Worm (Caenorhabditis elegans): Measurements from ENCODE around the gene C08F8.15.
A peak's percentile ranks its signal among the peaks of the same experiment; 100 is the strongest.

Gene C08F8.15

ce11 chrIV:11160707-11161106 lies at the start of gene C08F8.15:
C08F8.15 (minus strand) TSS chrIV:11160807.
- TF ChIP-seq attf-5 (GFP tag; optimal IDR thresholded peaks at IDR 0.05) (no peak), madf-8 (GFP tag; conservative IDR thresholded peaks at IDR 0.05) (no peak), F22D6.2 (tag; optimal IDR thresholded peaks at IDR 0.05) (no peak), fkh-3 (tag; optimal IDR thresholded peaks at IDR 0.05) (no peak), efl-1 (GFP tag; optimal IDR thresholded peaks at IDR 0.05) (no peak), aptf-3 (GFP tag; IDR thresholded peaks at IDR 0.05) (no peak), Y53F4B.3 (GFP tag; IDR thresholded peaks at IDR 0.05) (no peak), aptf-2 (GFP tag; conservative IDR thresholded peaks at IDR 0.05) (no peak), nhr-120 (GFP tag; IDR thresholded peaks at IDR 0.05) (no peak), attf-6 (GFP tag; IDR thresholded peaks at IDR 0.05) (no peak), lin-40 (tag; optimal IDR thresholded peaks at IDR 0.05) (no peak), sdz-38 (tag; optimal IDR thresholded peaks at IDR 0.05) (no peak), rec-8 (tag; optimal IDR thresholded peaks at IDR 0.05) (no peak), die-1 (tag; optimal IDR thresholded peaks at IDR 0.05) (no peak)

ce11 chrIV:11207186-11207585 lies 46.6 kb upstream of the C08F8.15 start, which contains the start of gene R07H5.9:
R07H5.9 (plus strand) TSS chrIV:11207486.
- TF ChIP-seq F10E7.11 (tag; optimal IDR thresholded peaks at IDR 0.05) (no peak), F57C9.4 (tag; optimal IDR thresholded peaks at IDR 0.05) (no peak), lin-26 (GFP tag; IDR thresholded peaks at IDR 0.05) (no peak), sdz-38 (tag; optimal IDR thresholded peaks at IDR 0.05) (no peak)

- TF ChIP-seq cebp-1 (GFP tag; IDR thresholded peaks at IDR 0.05) (peak; percentile 78), cebp-1 (tag; optimal IDR thresholded peaks at IDR 0.05) (peak; percentile 70), mcd-1 (GFP tag; IDR thresholded peaks at IDR 0.05) (peak; percentile 60)
Observed at ce11 chrIV:11202389-11202788, 41.8 kb upstream of the C08F8.15 start, which contains the start of gene R07H5.11. R07H5.11 (plus strand) TSS chrIV:11202768.

- TF ChIP-seq ztf-25 (GFP tag; IDR thresholded peaks at IDR 0.05) (peak; percentile 81), attf-3 (GFP tag; conservative IDR thresholded peaks at IDR 0.05) (0 out of 2 replicates have a peak, but pooled peaks have one; percentile 38), egrh-3 (GFP tag; IDR thresholded peaks at IDR 0.05) (peak; percentile 47; the same call in 1 of the 2 replicates), D2030.7 (GFP tag; IDR thresholded peaks at IDR 0.05) (peak; percentile 49), C17E4.6 (GFP tag; IDR thresholded peaks at IDR 0.05) (peak; percentile 27; the same call in 1 of the 2 replicates), aptf-2 (GFP tag; conservative IDR thresholded peaks at IDR 0.05) (peak; percentile 74), ztf-28 (GFP tag; IDR thresholded peaks at IDR 0.05) (peak; percentile 78; the same call in 1 of the 2 replicates), mcd-1 (GFP tag; IDR thresholded peaks at IDR 0.05) (peak; percentile 77), dox-1 (GFP tag; IDR thresholded peaks at IDR 0.05) (0 out of 2 replicates have a peak, but pooled peaks have one; percentile 45), ceh-100 (GFP tag; IDR thresholded peaks at IDR 0.05) (peak; percentile 89)
Observed at ce11 chrIV:11200682-11201081, 40.1 kb upstream of the C08F8.15 start.

- peak; percentile 79 for TF ChIP-seq mcd-1 (GFP tag; IDR thresholded peaks at IDR 0.05)
- TF ChIP-seq attf-3 (GFP tag; conservative IDR thresholded peaks at IDR 0.05), result peak; percentile 46; the same call in 1 of the 2 replicates
- 0 out of 2 replicates have a peak, but pooled peaks have one; percentile 64 for TF ChIP-seq ztf-25 (GFP tag; IDR thresholded peaks at IDR 0.05)
- TF ChIP-seq dox-1 (GFP tag; IDR thresholded peaks at IDR 0.05), result 0 out of 2 replicates have a peak, but pooled peaks have one; percentile 12
- 0 out of 2 replicates have a peak, but pooled peaks have one; percentile 10 for TF ChIP-seq Y67H2A.10 (GFP tag; conservative IDR thresholded peaks at IDR 0.05)
- TF ChIP-seq egrh-3 (GFP tag; IDR thresholded peaks at IDR 0.05), result 0 out of 2 replicates have a peak, but pooled peaks have one; percentile 21
- TF ChIP-seq aptf-2 (GFP tag; conservative IDR thresholded peaks at IDR 0.05), result peak; percentile 81
- TF ChIP-seq D2030.7 (GFP tag; IDR thresholded peaks at IDR 0.05), result peak; percentile 32; the same call in 1 of the 2 replicates
- peak; percentile 92 for TF ChIP-seq ceh-100 (GFP tag; IDR thresholded peaks at IDR 0.05)
- 0 out of 2 replicates have a peak, but pooled peaks have one; percentile 53 for TF ChIP-seq ztf-28 (GFP tag; IDR thresholded peaks at IDR 0.05)
Observed at ce11 chrIV:11198983-11199382, 38.4 kb upstream of the C08F8.15 start, which contains the start of gene R07H5.16. R07H5.16 (plus strand) TSS chrIV:11199330.

Data from whole organism, young adult.